Worm (Caenorhabditis elegans) whole organism, L4 larva: Measurements from ENCODE around the gene C44E12.1.

Experiments
- F49E8.2 ChIP-seq: sonication (generic microtip); optimal IDR thresholded peaks from 2 replicates; lab custom pipeline; 2016; ENCODE audit warnings: missing compliant biosample characterization, mild to moderate bottlenecking, missing genetic modification characterization, borderline replicate concordance
- T20F7.1 ChIP-seq: fragments of 200-800 bp; sonication (Bioruptor generic); optimal IDR thresholded peaks from 2 replicates; lab custom pipeline; 2018; ENCODE audit warnings: mild to moderate bottlenecking, missing genetic modification characterization, missing compliant biosample characterization
- ama-1 ChIP-seq: fragments of 150-350 bp; optimal IDR thresholded peaks from 2 replicates; lab custom pipeline; 2014; ENCODE audit warnings: inconsistent platforms, mixed read lengths
- cey-2 ChIP-seq: sonication (generic microtip); optimal IDR thresholded peaks from 3 replicates; lab custom pipeline; 2017; ENCODE audit warnings: missing genetic modification characterization, mild to moderate bottlenecking, missing compliant biosample characterization, antibody characterized with exemption, borderline replicate concordance; ENCODE audit not compliant: insufficient read depth
- lin-13 ChIP-seq: fragments of 150-350 bp; optimal IDR thresholded peaks from 2 replicates; lab custom pipeline; 2014; ENCODE audit warnings: missing biosample characterization, missing genetic modification reagents, missing genetic modification characterization
- mdt-29 ChIP-seq: fragments of 200-800 bp; sonication (Bioruptor generic); IDR thresholded peaks from 2 replicates; pipeline ENCODE4 v1.3.6; 2022; ENCODE audit warnings: missing genetic modification reagents, missing genetic modification characterization, missing compliant biosample characterization
- pqm-1 ChIP-seq: sonication (generic microtip); optimal IDR thresholded peaks from 2 replicates; lab custom pipeline; 2017; ENCODE audit warnings: missing biosample characterization, missing genetic modification characterization
- saeg-2 ChIP-seq: fragments of 200-800 bp; sonication (Bioruptor generic); IDR thresholded peaks from 2 replicates; pipeline ENCODE4 v1.3.6; 2022; ENCODE audit warnings: missing genetic modification reagents, missing genetic modification characterization, missing compliant biosample characterization
- snpc-1.2 ChIP-seq: fragments of 200-800 bp; sonication (Bioruptor generic); IDR thresholded peaks from 2 replicates; pipeline ENCODE4 v1.3.6; 2022; ENCODE audit warnings: missing genetic modification reagents, missing genetic modification characterization, missing compliant biosample characterization
- unc-39 ChIP-seq: sonication (generic microtip); optimal IDR thresholded peaks from 2 replicates; lab custom pipeline; 2017; ENCODE audit warnings: missing biosample characterization, missing genetic modification characterization
- ztf-11 ChIP-seq: fragments of 150-350 bp; optimal IDR thresholded peaks from 2 replicates; lab custom pipeline; 2014; ENCODE audit warnings: missing biosample characterization, missing genetic modification characterization

DNA sequence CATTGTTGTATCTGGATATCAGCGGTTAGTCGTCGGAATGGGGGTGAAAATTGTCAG, 23.3 kb upstream of the C44E12.1 start, which contains the start of the genes unc-98 and F08C6.18:
- TF ChIP-seq snpc-1.2 (GFP tag; lab: Robert Waterston, UW): no peak
- TF ChIP-seq mdt-29 (GFP tag; lab: Robert Waterston, UW): no peak
- TF ChIP-seq pqm-1 (tag; lab: Kevin White, UChicago): no peak
- no peak for TF ChIP-seq lin-13 (GFP tag; lab: Kevin White, UChicago)
- TF ChIP-seq ztf-11 (tag; lab: Kevin White, UChicago): no peak
- TF ChIP-seq T20F7.1 (GFP tag; lab: Kevin White, UChicago): no peak
- TF ChIP-seq cey-2 (tag; lab: Kevin White, UChicago): no peak
- no peak for TF ChIP-seq unc-39 (tag; lab: Kevin White, UChicago)
- TF ChIP-seq saeg-2: no peak
- TF ChIP-seq F49E8.2 (tag; lab: Kevin White, UChicago): no peak
- no peak for TF ChIP-seq ama-1
